Worm (Caenorhabditis elegans) whole organism, late embryonic: ENCODE results near the gene ceh-28.

Source experiments
- ama-1 ChIP-seq: fragments of 150-350 bp; optimal IDR thresholded peaks from 2 replicates; lab custom pipeline; 2014
- ceh-30 ChIP-seq: fragments of 150-350 bp; optimal IDR thresholded peaks from 2 replicates; lab custom pipeline; 2014; ENCODE audit warnings: missing biosample characterization, missing genetic modification characterization
- ets-4 ChIP-seq: sonication (generic microtip); optimal IDR thresholded peaks from 2 replicates; lab custom pipeline; 2016; ENCODE audit warnings: missing genetic modification characterization, missing compliant biosample characterization
- fkh-10 ChIP-seq: fragments of 150-350 bp; optimal IDR thresholded peaks from 2 replicates; lab custom pipeline; 2014; ENCODE audit warnings: missing biosample characterization, missing genetic modification reagents, missing genetic modification characterization
- hlh-30 ChIP-seq: sonication (generic microtip); optimal IDR thresholded peaks from 2 replicates; lab custom pipeline; 2017; ENCODE audit warnings: antibody characterized with exemption, missing genetic modification characterization, missing compliant biosample characterization; ENCODE audit not compliant: insufficient read depth
- lin-11 ChIP-seq: fragments of 200-800 bp; sonication (Bioruptor generic); optimal IDR thresholded peaks from 2 replicates; lab custom pipeline; 2018; ENCODE audit warnings: mild to moderate bottlenecking, missing genetic modification characterization, missing compliant biosample characterization
- nfya-1 ChIP-seq: sonication (generic microtip); optimal IDR thresholded peaks from 2 replicates; lab custom pipeline; 2017; ENCODE audit warnings: missing genetic modification characterization, mild to moderate bottlenecking, missing compliant biosample characterization, antibody characterized with exemption, moderate library complexity
- nhr-232 ChIP-seq: sonication (generic microtip); optimal IDR thresholded peaks from 2 replicates; lab custom pipeline; 2016; ENCODE audit warnings: missing genetic modification characterization, missing compliant biosample characterization
- ttx-3 ChIP-seq: sonication (generic microtip); optimal IDR thresholded peaks from 2 replicates; lab custom pipeline; 2016; ENCODE audit warnings: missing genetic modification reagents, missing genetic modification characterization, missing compliant biosample characterization
- unc-55 ChIP-seq: sonication (generic microtip); optimal IDR thresholded peaks from 2 replicates; lab custom pipeline; 2017; ENCODE audit warnings: missing biosample characterization, missing genetic modification reagents, missing genetic modification characterization
- zip-5 ChIP-seq: sonication (generic microtip); optimal IDR thresholded peaks from 2 replicates; lab custom pipeline; 2016; ENCODE audit warnings: missing genetic modification characterization, missing compliant biosample characterization

- TF ChIP-seq unc-55 (no peak), nfya-1 (no peak), ttx-3 (tag; lab: Kevin White, UChicago) (no peak), nhr-232 (tag; lab: Kevin White, UChicago) (no peak), ets-4 (no peak), ceh-30 (tag; lab: Kevin White, UChicago) (no peak), hlh-30 (no peak), lin-11 (tag; lab: Kevin White, UChicago) (no peak), ama-1 (lab: Kevin White, UChicago) (no peak), fkh-10 (GFP tag; lab: Kevin White, UChicago) (no peak), zip-5 (tag; lab: Kevin White, UChicago) (no peak)
These were observed 34.2 kb downstream of the ceh-28 start for ce11 chrX:13108664-13109063.
